Worm (Caenorhabditis elegans) whole organism, L2 larva: Measurements from ENCODE around the gene Y102A5C.4.

ENCODE experiments used
- C34F6.9 ChIP-seq: fragments of 150-350 bp; optimal IDR thresholded peaks from 2 replicates; lab custom pipeline; 2014; ENCODE audit warnings: missing biosample characterization, missing genetic modification characterization
- F13H6.1 ChIP-seq: sonication (generic microtip); optimal IDR thresholded peaks from 2 replicates; lab custom pipeline; 2016; ENCODE audit warnings: missing genetic modification characterization, missing compliant biosample characterization
- Y55F3AM.14 ChIP-seq: fragments of 200-800 bp; sonication (Bioruptor generic); optimal IDR thresholded peaks from 2 replicates; lab custom pipeline; 2018; ENCODE audit warnings: mild to moderate bottlenecking, missing genetic modification characterization, missing compliant biosample characterization
- ZK546.5 ChIP-seq: sonication (generic microtip); optimal IDR thresholded peaks from 2 replicates; lab custom pipeline; 2017; ENCODE audit warnings: missing biosample characterization, missing genetic modification characterization
- alr-1 ChIP-seq: fragments of 150-350 bp; optimal IDR thresholded peaks from 2 replicates; lab custom pipeline; 2014; ENCODE audit warnings: missing biosample characterization, missing genetic modification characterization
- aly-2 ChIP-seq: fragments of 150-350 bp; optimal IDR thresholded peaks from 2 replicates; lab custom pipeline; 2014; ENCODE audit warnings: missing biosample characterization, missing genetic modification characterization
- ama-1 ChIP-seq: fragments of 150-350 bp; optimal IDR thresholded peaks from 2 replicates; lab custom pipeline; 2018; ENCODE audit warnings: inconsistent platforms
- blmp-1 ChIP-seq: sonication (generic microtip); optimal IDR thresholded peaks from 2 replicates; lab custom pipeline; 2017; ENCODE audit warnings: missing genetic modification characterization, mild to moderate bottlenecking, missing compliant biosample characterization, antibody characterized with exemption, moderate library complexity; ENCODE audit not compliant: insufficient read depth
- ceh-16 ChIP-seq: fragments of 150-350 bp; optimal IDR thresholded peaks from 2 replicates; lab custom pipeline; 2014; ENCODE audit warnings: missing biosample characterization, missing genetic modification characterization
- ceh-82 ChIP-seq: fragments of 150-350 bp; optimal IDR thresholded peaks from 2 replicates; lab custom pipeline; 2014; ENCODE audit warnings: missing biosample characterization, missing genetic modification characterization
- crh-2 ChIP-seq: sonication (generic microtip); optimal IDR thresholded peaks from 2 replicates; lab custom pipeline; 2017; ENCODE audit warnings: missing biosample characterization, missing genetic modification characterization
- dmd-4 ChIP-seq: sonication (generic microtip); optimal IDR thresholded peaks from 2 replicates; lab custom pipeline; 2017; ENCODE audit warnings: missing biosample characterization, missing genetic modification characterization
- egl-27 ChIP-seq: sonication (generic microtip); optimal IDR thresholded peaks from 3 replicates; lab custom pipeline; 2017; ENCODE audit warnings: missing biosample characterization, missing genetic modification reagents, missing genetic modification characterization
- elt-3 ChIP-seq: sonication (generic microtip); optimal IDR thresholded peaks from 2 replicates; lab custom pipeline; 2017; ENCODE audit warnings: missing biosample characterization, missing genetic modification characterization
- fos-1 ChIP-seq: fragments of 150-350 bp; optimal IDR thresholded peaks from 2 replicates; lab custom pipeline; 2014; ENCODE audit warnings: missing biosample characterization, missing genetic modification characterization
- lin-13 ChIP-seq: fragments of 150-350 bp; optimal IDR thresholded peaks from 2 replicates; lab custom pipeline; 2014; ENCODE audit warnings: missing biosample characterization, missing genetic modification reagents, missing genetic modification characterization
- lin-39 ChIP-seq: fragments of 150-350 bp; optimal IDR thresholded peaks from 2 replicates; lab custom pipeline; 2014; ENCODE audit warnings: missing biosample characterization, missing genetic modification reagents, missing genetic modification characterization
- lsy-2 ChIP-seq, 2 experiments: fragments of 150-350 bp in 1 of 2; sonication (generic microtip) in 1 of 2; optimal IDR thresholded peaks; 2 replicates each; lab custom pipeline; 2014 to 2017; ENCODE audit warnings: missing biosample characterization in 2 of 2, missing genetic modification characterization in 2 of 2
- mab-5 ChIP-seq: fragments of 150-350 bp; optimal IDR thresholded peaks from 2 replicates; lab custom pipeline; 2014; ENCODE audit warnings: missing biosample characterization, missing genetic modification characterization
- mbf-1 ChIP-seq: sonication (generic microtip); optimal IDR thresholded peaks from 2 replicates; lab custom pipeline; 2017; ENCODE audit warnings: missing biosample characterization, missing genetic modification characterization
- nhr-23 ChIP-seq: fragments of 150-350 bp; optimal IDR thresholded peaks from 2 replicates; lab custom pipeline; 2014; ENCODE audit warnings: missing biosample characterization, missing genetic modification reagents, missing genetic modification characterization
- nhr-237 ChIP-seq: fragments of 150-350 bp; optimal IDR thresholded peaks from 2 replicates; lab custom pipeline; 2014; ENCODE audit warnings: missing biosample characterization, missing genetic modification characterization
- nhr-6 ChIP-seq: fragments of 150-350 bp; optimal IDR thresholded peaks from 2 replicates; lab custom pipeline; 2014; ENCODE audit warnings: missing biosample characterization, missing genetic modification characterization
- nhr-77 ChIP-seq: fragments of 150-350 bp; optimal IDR thresholded peaks from 2 replicates; lab custom pipeline; 2014; ENCODE audit warnings: missing biosample characterization, missing genetic modification characterization
- sem-4 ChIP-seq: fragments of 150-350 bp; optimal IDR thresholded peaks from 2 replicates; lab custom pipeline; 2014; ENCODE audit warnings: missing biosample characterization, missing genetic modification reagents, missing genetic modification characterization
- sma-3 ChIP-seq: sonication (generic microtip); optimal IDR thresholded peaks from 2 replicates; lab custom pipeline; 2016; ENCODE audit warnings: missing genetic modification reagents, missing genetic modification characterization, missing compliant biosample characterization
- sma-9 ChIP-seq, 2 experiments: fragments of 150-350 bp in 1 of 2; sonication (generic microtip) in 1 of 2; optimal IDR thresholded peaks; 2 replicates each; lab custom pipeline; 2014 to 2016; ENCODE audit warnings: missing genetic modification characterization in 2 of 2, mild to moderate bottlenecking in 1 of 2, missing biosample characterization in 1 of 2, missing compliant biosample characterization in 1 of 2, missing genetic modification reagents in 1 of 2, moderate library complexity in 1 of 2
- snpc-4 ChIP-seq: fragments of 150-350 bp; optimal IDR thresholded peaks from 2 replicates; lab custom pipeline; 2014; ENCODE audit warnings: missing biosample characterization, missing genetic modification characterization
- unc-55 ChIP-seq: fragments of 150-350 bp; sonication (generic microtip); optimal IDR thresholded peaks from 3 replicates; lab custom pipeline; 2014; ENCODE audit warnings: missing biosample characterization, missing genetic modification reagents, missing genetic modification characterization
- unc-62 ChIP-seq: fragments of 150-350 bp; optimal IDR thresholded peaks from 2 replicates; lab custom pipeline; 2014; ENCODE audit warnings: missing biosample characterization, missing genetic modification reagents, missing genetic modification characterization
- zag-1 ChIP-seq: fragments of 150-350 bp; optimal IDR thresholded peaks from 2 replicates; lab custom pipeline; 2014; ENCODE audit warnings: missing biosample characterization, missing genetic modification characterization
- ztf-1 ChIP-seq: fragments of 200-800 bp; sonication (Bioruptor generic); conservative IDR thresholded peaks from 2 replicates; pipeline ENCODE4 v1.3.6; 2022; ENCODE audit warnings: missing genetic modification characterization, missing compliant biosample characterization
- ztf-11 ChIP-seq: sonication (generic microtip); optimal IDR thresholded peaks from 2 replicates; lab custom pipeline; 2017; ENCODE audit warnings: missing biosample characterization, missing genetic modification characterization
- ztf-4 ChIP-seq: fragments of 150-350 bp; optimal IDR thresholded peaks from 2 replicates; lab custom pipeline; 2014; ENCODE audit warnings: missing biosample characterization, missing genetic modification characterization

Y102A5C.4 gene

DNA sequence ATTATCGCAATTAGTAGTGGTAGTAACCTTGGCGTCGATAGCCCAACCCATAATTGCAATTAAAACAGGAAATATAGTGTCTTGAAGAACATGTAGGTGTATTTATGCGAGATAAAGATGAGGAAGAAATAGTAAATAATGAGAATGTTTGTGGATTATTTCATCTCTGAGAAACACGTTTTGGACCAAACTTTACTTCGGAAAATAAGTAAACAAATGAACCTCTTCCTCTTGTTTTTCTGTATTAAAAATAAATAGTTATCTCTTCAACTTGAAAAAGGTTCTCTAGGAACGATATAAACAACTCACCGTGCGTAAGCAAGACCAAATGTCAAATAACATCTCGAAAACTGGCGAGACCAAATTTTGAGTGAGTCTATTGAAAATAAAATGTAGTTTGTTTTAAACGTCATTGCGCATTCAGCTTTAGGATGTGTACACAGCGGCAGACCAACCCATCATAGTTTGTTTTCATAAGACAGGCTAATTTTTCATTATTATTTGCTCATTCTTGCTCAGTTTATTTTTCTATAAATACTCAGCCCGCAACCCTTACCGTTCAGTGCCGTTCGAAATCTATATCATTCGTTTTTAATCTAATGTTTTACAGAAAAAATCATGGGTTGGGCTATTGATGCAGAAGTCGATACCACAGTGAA, 39.7 kb upstream of the Y102A5C.4 start, which contains the start of the genes F09C6.11 and F09C6.12:
Gene F09C6.11 (minus strand): TSS at position 51 of the 659 bp plus-strand sequence.
Gene F09C6.12 (plus strand): TSS at position 609 of the 659 bp plus-strand sequence.
- TF ChIP-seq ztf-11 (tag; lab: Kevin White, UChicago), result no peak
- no peak for TF ChIP-seq unc-62 (GFP tag; lab: Kevin White, UChicago)
- TF ChIP-seq sma-3 (GFP tag; lab: Kevin White, UChicago), result no peak
- no peak for TF ChIP-seq egl-27
- no peak for TF ChIP-seq unc-55 (GFP tag; lab: Kevin White, UChicago)
- TF ChIP-seq sma-9 (GFP tag; optimal IDR thresholded peaks at IDR 0.05; lab: Kevin White, UChicago), result no peak
- no peak for TF ChIP-seq sma-9 (tag; optimal IDR thresholded peaks at IDR 0.05; lab: Kevin White, UChicago)
- no peak for TF ChIP-seq nhr-237
- TF ChIP-seq zag-1 (tag; lab: Kevin White, UChicago), result no peak
- TF ChIP-seq blmp-1, result no peak
- TF ChIP-seq nhr-23, result no peak

DNA sequence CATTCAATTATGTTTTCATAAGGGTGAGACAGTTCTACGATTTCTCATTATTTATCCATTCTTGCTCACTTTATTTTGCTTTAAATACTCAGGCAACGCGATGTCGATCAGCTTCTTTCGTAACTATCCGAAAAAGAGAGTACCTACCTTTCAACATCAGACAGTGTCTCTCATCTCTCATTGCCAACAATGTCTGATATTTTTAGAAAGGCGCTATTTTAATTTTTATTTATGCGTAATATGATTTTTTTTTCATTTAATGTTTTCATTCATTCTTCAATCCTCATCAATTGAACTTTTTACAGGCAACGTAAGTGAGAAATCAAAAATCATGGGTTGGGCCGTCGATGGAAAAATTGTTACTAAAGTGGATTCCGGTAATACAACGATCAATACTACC, 37.3 kb upstream of the Y102A5C.4 start, which contains the start of gene F09C6.13:
Gene F09C6.13 (plus strand): TSS at position 301 of the 400 bp plus-strand sequence.
- TF ChIP-seq ZK546.5 (tag; lab: Kevin White, UChicago) (no peak), alr-1 (tag; lab: Kevin White, UChicago) (no peak), nhr-237 (no peak), ama-1 (lab: Kevin White, UChicago) (no peak), Y55F3AM.14 (GFP tag; lab: Kevin White, UChicago) (no peak), C34F6.9 (no peak), sem-4 (tag; lab: Kevin White, UChicago) (no peak), crh-2 (tag; lab: Kevin White, UChicago) (no peak), nhr-77 (tag; lab: Kevin White, UChicago) (no peak), snpc-4 (tag; lab: Kevin White, UChicago) (no peak), F13H6.1 (tag; lab: Kevin White, UChicago) (no peak), ztf-1 (GFP tag; lab: Robert Waterston, UW) (no peak), mab-5 (tag; lab: Kevin White, UChicago) (no peak), aly-2 (tag; lab: Kevin White, UChicago) (no peak), mbf-1 (no peak), fos-1 (tag; lab: Kevin White, UChicago) (no peak), dmd-4 (tag; lab: Kevin White, UChicago) (no peak), lsy-2 (tag; optimal IDR thresholded peaks at IDR 0.05; lab: Kevin White, UChicago) (no peak)

DNA sequence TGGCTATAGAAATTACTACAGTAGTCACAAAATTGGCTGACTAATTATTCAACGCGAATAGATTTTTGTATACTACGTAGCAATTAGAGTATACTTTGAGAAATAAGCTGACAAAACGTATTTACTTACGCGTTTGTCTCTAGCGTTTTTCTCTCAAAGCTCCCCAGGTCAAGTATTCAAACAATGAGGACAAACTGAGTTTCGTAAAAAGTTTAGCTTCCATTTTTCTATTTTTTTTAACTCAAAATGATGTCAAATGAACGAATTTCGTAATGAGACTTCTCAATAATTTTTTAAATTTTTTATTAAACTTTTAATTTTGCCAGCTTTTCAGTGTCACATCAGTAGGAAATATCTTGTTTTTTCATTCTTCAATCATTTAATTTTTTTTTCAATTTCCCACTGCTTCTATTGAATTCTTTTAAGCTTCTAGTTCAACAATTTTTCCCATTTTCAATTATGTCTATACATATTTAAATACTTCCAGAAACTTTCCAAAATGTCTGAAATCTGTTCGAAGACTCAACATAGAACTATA, 33.2 kb upstream of the Y102A5C.4 start, which contains the start of the genes ifas-2 and fbxa-44:
Gene ifas-2 (minus strand): TSS at position 101 of the 538 bp plus-strand sequence.
Gene fbxa-44 (plus strand): TSS at position 488 of the 538 bp plus-strand sequence.
- TF ChIP-seq C34F6.9 (no peak), fos-1 (tag; lab: Kevin White, UChicago) (no peak), ceh-16 (tag; lab: Kevin White, UChicago) (no peak), nhr-6 (tag; lab: Kevin White, UChicago) (no peak), lin-39 (tag; lab: Kevin White, UChicago) (no peak), ztf-11 (tag; lab: Kevin White, UChicago) (no peak), lin-13 (GFP tag; lab: Kevin White, UChicago) (no peak), unc-62 (GFP tag; lab: Kevin White, UChicago) (no peak), nhr-237 (no peak), zag-1 (tag; lab: Kevin White, UChicago) (no peak), nhr-77 (tag; lab: Kevin White, UChicago) (no peak), unc-55 (GFP tag; lab: Kevin White, UChicago) (no peak), Y55F3AM.14 (GFP tag; lab: Kevin White, UChicago) (no peak), ceh-82 (tag; lab: Kevin White, UChicago) (no peak), nhr-23 (no peak), F13H6.1 (tag; lab: Kevin White, UChicago) (no peak), ztf-4 (tag; lab: Kevin White, UChicago) (no peak), sem-4 (tag; lab: Kevin White, UChicago) (no peak)

DNA sequence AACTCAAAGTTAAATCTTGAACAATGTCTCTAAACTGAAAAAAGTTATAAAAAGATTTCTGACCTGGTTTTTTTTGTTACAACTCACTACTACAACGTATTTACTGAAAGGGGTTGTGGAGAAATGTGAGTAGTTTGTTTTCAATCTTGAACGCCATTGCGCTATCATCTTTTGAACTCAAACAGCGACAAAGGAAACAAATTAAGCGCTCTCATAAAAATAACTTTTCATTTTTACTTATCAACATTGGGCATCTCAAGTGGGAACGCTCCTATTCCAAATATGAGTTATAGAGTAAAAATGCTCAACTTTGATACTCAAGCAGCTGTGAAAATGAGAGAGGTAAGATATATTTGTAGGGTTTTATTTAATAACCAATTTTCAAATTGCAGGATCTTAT, 28.6 kb upstream of the Y102A5C.4 start, which contains the start of gene F09C6.15:
Gene F09C6.15 (plus strand): TSS at position 301 of the 400 bp plus-strand sequence.
- TF ChIP-seq snpc-4 (tag; lab: Kevin White, UChicago), result no peak
- TF ChIP-seq ceh-16 (tag; lab: Kevin White, UChicago), result no peak
- no peak for TF ChIP-seq elt-3 (tag; lab: Kevin White, UChicago)
